Fruit fly (Drosophila melanogaster): ENCODE results near the gene aust.

DNA sequence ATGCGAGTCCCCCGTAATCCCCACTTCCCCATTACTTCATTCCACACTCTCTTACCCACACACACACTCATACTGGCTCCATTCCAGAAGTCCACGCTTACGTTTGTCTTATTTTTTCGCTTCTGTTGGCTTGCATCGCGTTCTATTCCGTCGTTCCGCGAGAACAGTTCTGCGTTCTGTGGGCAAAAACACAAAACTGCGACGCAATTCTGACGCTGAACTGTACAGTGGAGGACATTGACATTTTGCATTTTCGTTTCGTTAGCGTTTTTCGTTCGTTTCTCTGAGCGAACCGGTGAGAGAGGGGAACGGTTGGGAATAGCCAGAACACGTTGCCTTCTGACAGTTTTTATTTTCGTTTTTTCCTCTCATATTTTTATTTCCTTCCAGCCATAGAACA is 47.4 kb downstream of the aust start:
- TF ChIP-seq HLH106 (tag; optimal IDR thresholded peaks at IDR 0.05): no peak
- peak; percentile 75 for TF ChIP-seq sage (GFP tag; optimal IDR thresholded peaks at IDR 0.05)
